Fruit fly (Drosophila melanogaster) whole organism, embryonic: Measurements from ENCODE around the gene CG31637.

Experiments
- Atf-2 ChIP-seq: fragments of 200-800 bp; sonication (Bioruptor generic); optimal IDR thresholded peaks from 2 replicates; lab custom pipeline; 2016; ENCODE audit warnings: missing biosample characterization, missing genetic modification characterization
- Awh ChIP-seq: fragments of 200-800 bp; sonication (Bioruptor generic); IDR thresholded peaks from 2 replicates; pipeline ENCODE4, ENCODE4 v1.3.6; 2022; ENCODE audit warnings: missing biosample characterization, missing genetic modification characterization
- B-H2 ChIP-seq: fragments of 200-800 bp; sonication (Bioruptor generic); optimal IDR thresholded peaks from 2 replicates; lab custom pipeline; 2018; ENCODE audit warnings: missing biosample characterization, mild to moderate bottlenecking, missing genetic modification characterization
- Bdp1 ChIP-seq: fragments of 200-800 bp; sonication (Bioruptor generic); optimal IDR thresholded peaks from 3 replicates; lab custom pipeline; 2016; ENCODE audit warnings: missing biosample characterization, missing genetic modification characterization
- CG10979 ChIP-seq: fragments of 200-800 bp; sonication (Bioruptor generic); optimal IDR thresholded peaks from 2 replicates; lab custom pipeline; 2018; ENCODE audit warnings: missing biosample characterization, mild to moderate bottlenecking, missing genetic modification characterization, moderate library complexity
- CG11085 ChIP-seq: fragments of 200-800 bp; sonication (Bioruptor generic); IDR thresholded peaks from 2 replicates; pipeline ENCODE4 v1.3.6; 2022; ENCODE audit warnings: missing biosample characterization, missing genetic modification characterization
- CG12659 ChIP-seq: fragments of 200-800 bp; sonication (Bioruptor generic); optimal IDR thresholded peaks from 3 replicates; lab custom pipeline; 2017; ENCODE audit warnings: mild to moderate bottlenecking, missing biosample characterization, missing genetic modification reagents, missing genetic modification characterization
- CG13123 ChIP-seq: fragments of 200-800 bp; sonication (Bioruptor generic); optimal IDR thresholded peaks from 2 replicates; lab custom pipeline; 2016; ENCODE audit warnings: missing biosample characterization, missing genetic modification characterization
- CG13287 ChIP-seq: fragments of 200-800 bp; sonication (Bioruptor generic); IDR thresholded peaks from 2 replicates; pipeline ENCODE4 v1.3.6; 2022; ENCODE audit warnings: missing biosample characterization, missing genetic modification characterization; ENCODE audit not compliant: partially characterized antibody
- CG15479 ChIP-seq: fragments of 200-800 bp; sonication (Bioruptor generic); optimal IDR thresholded peaks from 3 replicates; lab custom pipeline; 2019; ENCODE audit warnings: missing biosample characterization, mild to moderate bottlenecking, missing genetic modification characterization, moderate library complexity
- CG15601 ChIP-seq: fragments of 200-800 bp; sonication (Bioruptor generic); optimal IDR thresholded peaks from 3 replicates; lab custom pipeline; 2019; ENCODE audit warnings: missing biosample characterization, mild to moderate bottlenecking, missing genetic modification characterization, moderate library complexity
- CG17829 ChIP-seq: fragments of 200-800 bp; optimal IDR thresholded peaks from 2 replicates; lab custom pipeline; 2019; ENCODE audit warnings: missing biosample characterization, mild to moderate bottlenecking, missing genetic modification characterization, moderate library complexity
- CG31388 ChIP-seq: fragments of 200-800 bp; sonication (Bioruptor generic); optimal IDR thresholded peaks from 2 replicates; lab custom pipeline; 2016; ENCODE audit warnings: missing biosample characterization, missing genetic modification characterization
- CG3407 ChIP-seq: fragments of 200-800 bp; sonication (Bioruptor generic); optimal IDR thresholded peaks from 2 replicates; lab custom pipeline; 2018; ENCODE audit warnings: missing biosample characterization, mild to moderate bottlenecking, missing genetic modification characterization
- CG34224 ChIP-seq: fragments of 200-800 bp; sonication (Bioruptor generic); IDR thresholded peaks from 3 replicates; pipeline ENCODE4 v1.3.6; 2022; ENCODE audit warnings: missing biosample characterization, missing genetic modification characterization; ENCODE audit not compliant: partially characterized antibody
- CG4424 ChIP-seq: fragments of 200-800 bp; sonication (Bioruptor generic); optimal IDR thresholded peaks from 3 replicates; lab custom pipeline; 2016; ENCODE audit warnings: missing biosample characterization, missing genetic modification characterization
- CG5953 ChIP-seq: fragments of 200-800 bp; sonication (Bioruptor generic); IDR thresholded peaks from 2 replicates; pipeline ENCODE4 v1.3.6; 2022; ENCODE audit warnings: missing biosample characterization, missing genetic modification characterization
- CG8089 ChIP-seq: fragments of 200-800 bp; sonication (Bioruptor generic); optimal IDR thresholded peaks from 3 replicates; lab custom pipeline; 2016; ENCODE audit warnings: missing biosample characterization, missing genetic modification characterization
- CTCF ChIP-seq: fragments of 200-800 bp; sonication (Bioruptor generic); optimal IDR thresholded peaks from 2 replicates; lab custom pipeline; 2017; ENCODE audit warnings: missing biosample characterization, mild to moderate bottlenecking, missing genetic modification characterization, moderate library complexity
- Chrac-16 ChIP-seq: fragments of 200-800 bp; sonication (Bioruptor generic); optimal IDR thresholded peaks from 3 replicates; lab custom pipeline; 2016; ENCODE audit warnings: missing biosample characterization, missing genetic modification characterization
- Deaf1 ChIP-seq: fragments of 200-800 bp; optimal IDR thresholded peaks from 3 replicates; lab custom pipeline; 2019; ENCODE audit warnings: missing biosample characterization, mild to moderate bottlenecking, missing genetic modification characterization, moderate library complexity
- Dfd ChIP-seq, 2 experiments: fragments of >200 bp; optimal IDR thresholded peaks; 2 replicates each; lab custom pipeline; 2017; ENCODE audit warnings: missing biosample characterization in 2 of 2, missing genetic modification characterization in 2 of 2
- Jarid2 ChIP-seq: fragments of 200-800 bp; sonication (Bioruptor generic); optimal IDR thresholded peaks from 3 replicates; lab custom pipeline; 2017; ENCODE audit warnings: mild to moderate bottlenecking, missing biosample characterization, missing genetic modification reagents, missing genetic modification characterization
- Opbp ChIP-seq: fragments of 200-800 bp; sonication (Bioruptor generic); IDR thresholded peaks from 3 replicates; pipeline ENCODE4 v1.3.6; 2022; ENCODE audit warnings: missing biosample characterization, missing genetic modification characterization; ENCODE audit not compliant: partially characterized antibody
- Usf ChIP-seq: fragments of 200-800 bp; sonication (Bioruptor generic); optimal IDR thresholded peaks from 2 replicates; lab custom pipeline; 2017; ENCODE audit warnings: missing genotype, missing biosample characterization, missing genetic modification characterization
- bigmax ChIP-seq: fragments of 200-800 bp; sonication (Bioruptor generic); optimal IDR thresholded peaks from 2 replicates; lab custom pipeline; 2018; ENCODE audit warnings: missing biosample characterization, mild to moderate bottlenecking, missing genetic modification characterization
- bsh ChIP-seq, 2 experiments: fragments of 200-800 bp; sonication (Bioruptor generic); optimal IDR thresholded peaks; 2 replicates each; lab custom pipeline; 2017 to 2018; ENCODE audit warnings: mild to moderate bottlenecking in 2 of 2, missing biosample characterization in 2 of 2, missing genetic modification characterization in 2 of 2, moderate library complexity in 1 of 2
- croc ChIP-seq: fragments of 200-800 bp; sonication (Bioruptor generic); conservative IDR thresholded peaks from 3 replicates; pipeline ENCODE4 v1.3.6; 2022; ENCODE audit warnings: missing biosample characterization, missing genetic modification characterization
- disco-r ChIP-seq: fragments of 200-800 bp; sonication (Bioruptor generic); optimal IDR thresholded peaks from 2 replicates; lab custom pipeline; 2016; ENCODE audit warnings: missing biosample characterization, missing genetic modification characterization
- emc ChIP-seq: fragments of 200-800 bp; sonication (Bioruptor generic); optimal IDR thresholded peaks from 2 replicates; lab custom pipeline; 2016; ENCODE audit warnings: missing biosample characterization, missing genetic modification characterization
- ewg ChIP-seq: fragments of 200-800 bp; sonication (Bioruptor generic); optimal IDR thresholded peaks from 3 replicates; lab custom pipeline; 2017; ENCODE audit warnings: mild to moderate bottlenecking, missing biosample characterization, missing genetic modification reagents, missing genetic modification characterization
- gro ChIP-seq: fragments of 200-800 bp; sonication (Bioruptor generic); optimal IDR thresholded peaks from 2 replicates; lab custom pipeline; 2016; ENCODE audit warnings: missing biosample characterization, missing genetic modification characterization
- gsb-n ChIP-seq: fragments of 200-800 bp; sonication (Bioruptor generic); optimal IDR thresholded peaks from 3 replicates; lab custom pipeline; 2018; ENCODE audit warnings: missing biosample characterization, mild to moderate bottlenecking, missing genetic modification characterization
- her ChIP-seq: fragments of 200-800 bp; sonication (Bioruptor generic); optimal IDR thresholded peaks from 2 replicates; lab custom pipeline; 2016; ENCODE audit warnings: missing biosample characterization, missing genetic modification characterization
- hkb ChIP-seq, 2 experiments: fragments of 200-800 bp in 1 of 2; fragments of >200 bp in 1 of 2; sonication (Bioruptor generic) in 1 of 2; IDR thresholded peaks in 1 of 2; optimal IDR thresholded peaks in 1 of 2; 2 replicates each; pipeline versions ENCODE4 v1.3.6 to Lab custom; 2017 to 2022; ENCODE audit warnings: missing biosample characterization in 1 of 2, missing genetic modification characterization in 1 of 2
- jumu ChIP-seq: fragments of 200-800 bp; sonication (Bioruptor generic); optimal IDR thresholded peaks from 3 replicates; lab custom pipeline; 2016; ENCODE audit warnings: missing biosample characterization, missing genetic modification characterization
- nmo ChIP-seq: fragments of 200-800 bp; sonication (Bioruptor generic); optimal IDR thresholded peaks from 2 replicates; lab custom pipeline; 2018; ENCODE audit warnings: missing biosample characterization, mild to moderate bottlenecking, missing genetic modification characterization, moderate library complexity
- pzg ChIP-seq: fragments of 200-800 bp; sonication (Bioruptor generic); optimal IDR thresholded peaks from 3 replicates; lab custom pipeline; 2018; ENCODE audit warnings: missing biosample characterization, mild to moderate bottlenecking, missing genetic modification characterization, moderate library complexity
- slbo ChIP-seq: fragments of 200-800 bp; sonication (Bioruptor generic); IDR thresholded peaks from 2 replicates; pipeline ENCODE4 v1.3.6; 2022; ENCODE audit warnings: missing biosample characterization, missing genetic modification characterization
- sna ChIP-seq: fragments of 200-800 bp; sonication (Bioruptor generic); IDR thresholded peaks from 2 replicates; pipeline ENCODE4 v1.3.6; 2022; ENCODE audit warnings: missing biosample characterization, missing genetic modification characterization; ENCODE audit not compliant: partially characterized antibody
- sr ChIP-seq: fragments of 200-800 bp; sonication (Bioruptor generic); IDR thresholded peaks from 3 replicates; pipeline ENCODE4 v1.3.6; 2022; ENCODE audit warnings: missing biosample characterization, missing genetic modification characterization
- tgo ChIP-seq: fragments of 200-800 bp; sonication (Bioruptor generic); IDR thresholded peaks from 3 replicates; pipeline ENCODE4 v1.3.6; 2022; ENCODE audit warnings: missing biosample characterization, missing genetic modification characterization

The CG31637 gene

DNA sequence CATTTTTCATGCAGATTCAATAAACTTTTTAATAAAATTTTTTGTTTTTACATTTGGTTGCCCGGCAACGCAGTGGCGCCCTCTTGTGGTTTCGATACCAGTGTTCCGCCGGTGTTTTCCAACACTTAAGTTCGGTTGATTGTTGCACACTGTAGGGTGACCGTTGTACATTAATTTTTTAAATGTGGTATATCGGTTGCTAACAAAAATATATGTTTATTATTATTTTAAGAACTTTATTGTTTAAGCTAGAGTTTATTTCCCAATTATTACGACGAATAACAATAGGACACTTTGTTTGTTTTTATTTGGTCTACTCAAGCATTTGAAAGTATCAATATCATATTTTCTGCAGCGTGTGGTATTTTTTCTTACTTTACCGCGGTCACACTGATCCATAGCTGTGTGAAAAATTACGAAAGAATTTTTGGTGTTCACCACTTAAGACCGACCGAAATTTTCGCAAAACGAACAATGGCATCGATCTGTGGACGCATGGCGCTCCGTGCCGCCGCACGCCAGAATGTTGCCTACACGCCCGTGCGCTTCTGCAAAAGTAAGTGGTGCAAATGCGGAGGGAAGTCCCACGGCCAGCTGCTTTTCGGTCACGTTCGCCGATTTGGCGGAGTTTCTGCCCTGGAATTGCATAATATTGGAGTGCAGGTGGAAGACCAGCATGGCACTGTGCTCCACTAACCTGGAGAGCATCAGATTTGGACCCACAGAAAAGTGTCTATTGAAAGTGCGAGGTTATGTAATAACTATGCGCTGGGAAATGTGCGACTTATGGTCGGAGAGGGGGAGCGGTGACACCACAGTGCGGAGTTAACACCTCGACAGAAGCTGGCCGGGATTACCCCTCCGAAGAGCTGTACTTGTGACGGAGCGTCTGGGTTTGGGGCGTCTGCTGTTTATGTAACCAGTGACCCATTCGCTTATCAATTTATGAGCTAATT lies 59.3 kb downstream of the CG31637 start, which contains the start of the genes IFT52 and COX5B (continued):
- TF ChIP-seq CG13123 (GFP tag; lab: Kevin White, UChicago) (peak; percentile 30), croc (GFP tag; lab: Robert Waterston, UW) (peak; percentile 36; the same call in 2 of the 3 replicates), tgo (GFP tag; lab: Robert Waterston, UW) (peak; percentile 42; the same call in 1 of the 3 replicates), pzg (GFP tag; lab: Kevin White, UChicago) (peak; percentile 90), CTCF (GFP tag; lab: Kevin White, UChicago) (peak; percentile 96), CG15601 (tag; lab: Kevin White, UChicago) (peak; percentile 73), CG10979 (peak; percentile 36), CG4424 (GFP tag; lab: Kevin White, UChicago) (peak; percentile 75), her (GFP tag; lab: Kevin White, UChicago) (peak; percentile 14), CG31388 (GFP tag; lab: Kevin White, UChicago) (peak; percentile 66), sr (GFP tag; lab: Robert Waterston, UW) (no peak), CG11085 (peak; percentile 82), CG13287 (GFP tag; lab: Robert Waterston, UW) (peak; percentile 57)
- TF ChIP-seq, all 482 proteins: peak for 284

- TF ChIP-seq sna (GFP tag; lab: Robert Waterston, UW) (no peak), jumu (GFP tag; lab: Kevin White, UChicago) (no peak), Bdp1 (GFP tag; lab: Kevin White, UChicago) (no peak), CG34224 (GFP tag; lab: Robert Waterston, UW) (no peak)
Observed at dm6 chr2L:6559131-6559530, 60.7 kb downstream of the CG31637 start, which contains the start of gene COX5BL. TSS of gene COX5BL (plus strand) at chr2L:6559431.

DNA sequence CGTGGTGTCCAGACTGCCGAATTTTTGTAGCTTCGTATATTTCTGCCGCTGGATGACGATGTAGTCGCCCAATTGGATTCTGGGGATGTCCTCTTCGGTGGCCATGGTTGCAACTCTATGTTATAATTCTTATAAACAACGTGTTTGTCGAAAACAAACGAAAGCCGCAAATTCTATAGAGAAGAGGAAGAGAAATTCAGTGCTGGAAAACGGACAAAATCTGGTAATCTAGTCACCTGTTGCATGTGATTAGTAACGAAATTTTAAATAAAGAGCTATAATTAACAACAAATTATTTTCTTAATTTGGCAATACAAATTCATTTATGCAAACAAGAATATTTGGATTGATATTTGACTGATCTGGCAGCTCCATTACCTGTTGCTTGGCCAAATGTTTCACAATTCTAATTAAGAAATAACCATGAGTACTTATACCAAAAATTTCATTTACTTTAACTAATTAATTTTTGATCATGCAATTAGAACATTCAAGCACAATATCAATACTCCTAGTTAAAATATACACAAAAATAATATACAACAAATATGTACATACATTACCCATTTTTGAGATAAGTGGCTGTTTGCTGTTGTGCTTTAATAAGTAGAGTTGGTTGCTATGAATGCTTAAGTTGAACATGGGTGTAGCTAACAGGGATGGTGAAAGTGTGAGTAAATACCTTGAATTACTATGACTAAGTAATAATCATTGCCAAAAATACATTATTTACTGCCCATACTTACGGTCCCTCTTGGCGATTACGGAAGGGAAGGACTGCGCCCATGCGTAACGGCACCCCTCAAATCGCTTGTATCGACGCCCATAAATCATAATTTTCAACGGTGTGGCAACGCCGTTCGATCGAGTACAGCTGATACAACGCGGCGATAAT lies 63.3 kb downstream of the CG31637 start, which contains the start of the genes Trmt6 and Ent2:
TSS of gene Trmt6 (minus strand) at position 827 of the 895 bp plus-strand sequence.
TSS of gene Ent2 (plus strand) at position 863 of the 895 bp plus-strand sequence.
- TF ChIP-seq B-H2 (GFP tag; lab: Kevin White, UChicago) (peak; percentile 89), CG17829 (peak; percentile 93), Atf-2 (GFP tag; lab: Kevin White, UChicago) (peak; percentile 94), slbo (GFP tag; lab: Robert Waterston, UW) (peak; percentile 99), Awh (peak; percentile 98), gro (GFP tag; lab: Kevin White, UChicago) (peak; percentile 95), Deaf1 (tag; lab: Kevin White, UChicago) (peak; percentile 70), CG3407 (GFP tag; lab: Kevin White, UChicago) (peak; percentile 66), Dfd (GFP tag; optimal IDR thresholded peaks at IDR 0.05; lab: Kevin White, UChicago) (peak in 1 of 2 experiments; percentile 8), bsh (GFP tag; optimal IDR thresholded peaks at IDR 0.05; lab: Kevin White, UChicago) (peak; percentile 79 to 96), nmo (GFP tag; lab: Kevin White, UChicago) (peak; percentile 95), ewg (peak; percentile 91), gsb-n (tag; lab: Kevin White, UChicago) (peak; percentile 85), disco-r (GFP tag; lab: Kevin White, UChicago) (peak; percentile 91), CG15479 (GFP tag; lab: Kevin White, UChicago) (peak; percentile 9), Usf (GFP tag; lab: Kevin White, UChicago) (peak; percentile 95), Opbp (GFP tag; lab: Robert Waterston, UW) (0 out of 3 replicates have a peak, but pooled peaks have one; percentile 37), CG8089 (GFP tag; lab: Kevin White, UChicago) (peak; percentile 91), Chrac-16 (GFP tag; lab: Kevin White, UChicago) (peak; percentile 96), emc (GFP tag; lab: Kevin White, UChicago) (peak; percentile 94), hkb (optimal IDR thresholded peaks at IDR 0.05; lab: Kevin White, UChicago) (no peak), hkb (GFP tag; IDR thresholded peaks at IDR 0.05; lab: Robert Waterston, UW) (peak; percentile 95), CG5953 (GFP tag; lab: Robert Waterston, UW) (peak; percentile 94), bigmax (GFP tag; lab: Kevin White, UChicago) (peak; percentile 27), CG12659 (GFP tag; lab: Kevin White, UChicago) (peak; percentile 94), Jarid2 (GFP tag; lab: Kevin White, UChicago) (peak; percentile 81)
